Fruit fly (Drosophila melanogaster): ENCODE measurements around the gene rdgA.

Gene rdgA

DNA sequence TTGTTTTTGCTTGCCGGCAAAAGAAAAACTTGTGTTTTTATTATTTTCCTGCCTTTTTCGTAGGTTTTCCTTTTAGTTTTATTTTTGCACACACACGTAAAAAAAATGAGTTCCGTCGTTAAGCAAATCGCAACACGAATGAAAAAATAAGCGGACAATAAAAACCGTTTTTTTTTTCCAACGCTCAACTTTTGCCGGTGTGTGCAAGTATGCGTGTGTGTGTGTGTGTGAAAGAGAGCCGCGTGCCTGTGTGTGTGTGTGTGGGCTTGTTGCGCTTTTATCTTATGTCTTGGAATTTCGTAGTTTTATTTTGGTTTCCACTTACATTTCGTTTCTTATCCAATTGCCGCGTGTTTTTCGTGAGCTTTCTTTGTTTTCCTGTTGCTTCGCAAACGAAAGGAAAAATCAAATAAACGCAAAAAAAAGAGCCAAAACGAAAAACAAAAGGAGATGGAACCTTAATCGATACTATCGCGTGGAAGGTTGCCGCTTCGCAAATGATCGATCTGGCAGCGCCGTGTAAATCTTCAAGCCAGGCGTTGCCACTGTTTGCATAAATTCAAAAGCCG, 8.9 kb upstream of the rdgA start, which contains the start of gene Moe (continued):
- TF ChIP-seq CG11456 (GFP tag; IDR thresholded peaks at IDR 0.05) (peak; percentile 83), sima (GFP tag; optimal IDR thresholded peaks at IDR 0.05) (no peak), Neu2 (GFP tag; optimal IDR thresholded peaks at IDR 0.05; ENCODE audit: borderline replicate concordance) (no peak), CG4820 (GFP tag; optimal IDR thresholded peaks at IDR 0.05) (peak; percentile 40), CG12942 (GFP tag; optimal IDR thresholded peaks at IDR 0.05) (peak; percentile 46), CG2116 (GFP tag; optimal IDR thresholded peaks at IDR 0.05) (peak; percentile 25), croc (GFP tag; conservative IDR thresholded peaks at IDR 0.05) (no peak), Ptx1 (GFP tag; IDR thresholded peaks at IDR 0.05) (peak; percentile 45; the same call in 1 of the 2 replicates), pros (GFP tag; optimal IDR thresholded peaks at IDR 0.05) (no peak), CG5953 (GFP tag; IDR thresholded peaks at IDR 0.05) (no peak), CG11560 (tag; IDR thresholded peaks at IDR 0.05) (no peak), wdn (GFP tag; IDR thresholded peaks at IDR 0.05) (no peak), fd64A (GFP tag; optimal IDR thresholded peaks at IDR 0.05) (no peak), dmrt99B (tag; optimal IDR thresholded peaks at IDR 0.05) (peak; percentile 4), psq (GFP tag; optimal IDR thresholded peaks at IDR 0.05) (peak; percentile 68), Bdp1 (GFP tag; optimal IDR thresholded peaks at IDR 0.05) (peak; percentile 4), Elba2 (GFP tag; optimal IDR thresholded peaks at IDR 0.05) (no peak), E2f2 (GFP tag; IDR thresholded peaks at IDR 0.05) (peak; percentile 85), D19B (GFP tag; optimal IDR thresholded peaks at IDR 0.05) (no peak), CG10979 (tag; optimal IDR thresholded peaks at IDR 0.05) (peak; percentile 6), lab (GFP tag; optimal IDR thresholded peaks at IDR 0.05) (peak; percentile 47), CG2129 (GFP tag; IDR thresholded peaks at IDR 0.05; ENCODE audit: partially characterized antibody) (peak; percentile 52), Poxn (GFP tag; IDR thresholded peaks at IDR 0.05) (no peak), Max (GFP tag; optimal IDR thresholded peaks at IDR 0.05) (peak; percentile 38), gsb-n (tag; optimal IDR thresholded peaks at IDR 0.05) (no peak), BEAF-32 (GFP tag; optimal IDR thresholded peaks at IDR 0.05) (peak; percentile 87), az2 (GFP tag; optimal IDR thresholded peaks at IDR 0.05) (peak; percentile 38), fd96Cb (tag; optimal IDR thresholded peaks at IDR 0.05) (no peak), Gug (GFP tag; IDR thresholded peaks at IDR 0.05) (peak; percentile 87; the same call in 3 of the 4 replicates), stc (GFP tag; IDR thresholded peaks at IDR 0.05) (no peak), CG3995 (GFP tag; optimal IDR thresholded peaks at IDR 0.05) (no peak), tx (GFP tag; optimal IDR thresholded peaks at IDR 0.05) (peak; percentile 55), CG10267 (tag; optimal IDR thresholded peaks at IDR 0.05) (peak; percentile 38), CG15514 (GFP tag; optimal IDR thresholded peaks at IDR 0.05) (peak; percentile 47), hkb (optimal IDR thresholded peaks at IDR 0.05) (no peak), hkb (GFP tag; IDR thresholded peaks at IDR 0.05) (no peak), klu (GFP tag; IDR thresholded peaks at IDR 0.05) (0 out of 2 replicates have a peak, but pooled peaks have one; percentile 18), CG10431 (GFP tag; optimal IDR thresholded peaks at IDR 0.05) (no peak), NC2β (GFP tag; optimal IDR thresholded peaks at IDR 0.05) (peak; percentile 26), Ada2b (GFP tag; IDR thresholded peaks at IDR 0.05) (peak; percentile 36; the same call in 1 of the 2 replicates), Adf1 (GFP tag; IDR thresholded peaks at IDR 0.05) (no peak), otp (GFP tag; IDR thresholded peaks at IDR 0.05) (no peak), NFAT (GFP tag; IDR thresholded peaks at IDR 0.05) (peak; percentile 78), gt (GFP tag; IDR thresholded peaks at IDR 0.05) (no peak), ssp (GFP tag; IDR thresholded peaks at IDR 0.05) (no peak), CG4854 (GFP tag; optimal IDR thresholded peaks at IDR 0.05) (peak; percentile 12), CG10321 (GFP tag; IDR thresholded peaks at IDR 0.05) (no peak), Bgb (GFP tag; IDR thresholded peaks at IDR 0.05; ENCODE audit: partially characterized antibody) (peak; percentile 85), CG3407 (GFP tag; optimal IDR thresholded peaks at IDR 0.05) (no peak), fru (optimal IDR thresholded peaks at IDR 0.05) (no peak), CG4730 (GFP tag; IDR thresholded peaks at IDR 0.05) (no peak), CkIIα-i1 (GFP tag; IDR thresholded peaks at IDR 0.05) (no peak)

Measured in whole organism, embryonic.